Worm (Caenorhabditis elegans): Measurements from ENCODE around the gene dpy-8.

dpy-8 gene

DNA sequence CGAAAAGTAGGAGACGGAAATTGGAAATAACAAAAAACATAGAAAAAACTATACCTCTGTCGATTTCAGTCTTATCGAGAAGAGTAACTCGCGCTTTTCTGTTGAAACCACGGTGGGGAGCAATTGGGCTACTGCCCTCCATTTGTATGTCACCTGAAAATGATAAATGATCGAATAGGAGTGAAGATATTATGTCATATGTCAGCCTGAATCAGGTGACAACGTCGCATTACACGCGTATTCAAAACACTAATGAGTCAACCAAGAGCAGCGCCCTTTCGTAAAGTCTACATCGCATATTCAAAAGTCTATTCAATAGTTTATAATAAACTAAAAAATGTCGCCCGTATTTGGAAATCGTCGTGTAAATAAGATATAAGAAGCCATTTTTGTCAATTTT, 2.7 kb upstream of the dpy-8 start (continued):
- no peak for TF ChIP-seq lir-1 (GFP tag; conservative IDR thresholded peaks at IDR 0.05)

DNA sequence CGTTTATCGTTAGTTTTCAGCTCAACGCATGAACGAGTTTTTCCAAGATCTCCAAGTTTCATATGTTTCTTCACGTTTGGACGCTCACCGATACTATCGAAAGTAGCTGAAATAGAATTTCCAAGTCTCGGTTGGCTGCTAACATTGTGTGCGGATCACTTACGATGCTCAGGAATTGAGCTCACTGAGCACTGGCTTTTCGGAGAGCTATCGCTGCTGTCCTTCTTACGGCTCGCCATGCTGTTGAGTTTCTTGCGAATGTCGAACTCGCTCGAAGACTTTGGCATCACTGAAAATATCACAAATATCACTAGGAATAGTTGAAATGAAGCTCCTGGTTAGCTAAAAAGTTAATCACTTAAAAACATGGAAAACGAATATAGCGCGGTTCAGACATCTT, 1.6 kb upstream of the dpy-8 start:
- TF ChIP-seq mel-28 (tag; optimal IDR thresholded peaks at IDR 0.05; ENCODE audit: borderline replicate concordance), result no peak
- TF ChIP-seq T26A5.8 (tag; optimal IDR thresholded peaks at IDR 0.05), result no peak
- no peak for TF ChIP-seq K12H6.12 (tag; optimal IDR thresholded peaks at IDR 0.05)
- no peak for TF ChIP-seq F49E8.2 (tag; optimal IDR thresholded peaks at IDR 0.05; ENCODE audit: insufficient read depth)
- TF ChIP-seq ceh-27 (GFP tag; optimal IDR thresholded peaks at IDR 0.05), result no peak
- TF ChIP-seq ztf-3 (GFP tag; optimal IDR thresholded peaks at IDR 0.05), result no peak
- no peak for TF ChIP-seq athp-1 (tag; optimal IDR thresholded peaks at IDR 0.05)
- no peak for TF ChIP-seq hlh-12 (tag; optimal IDR thresholded peaks at IDR 0.05)
- TF ChIP-seq attf-5 (GFP tag; optimal IDR thresholded peaks at IDR 0.05), result no peak
- TF ChIP-seq let-526 (GFP tag; IDR thresholded peaks at IDR 0.05), result no peak
- TF ChIP-seq nfya-2 (GFP tag; IDR thresholded peaks at IDR 0.05), result no peak
- TF ChIP-seq tbp1 (GFP tag; optimal IDR thresholded peaks at IDR 0.05), result no peak

DNA sequence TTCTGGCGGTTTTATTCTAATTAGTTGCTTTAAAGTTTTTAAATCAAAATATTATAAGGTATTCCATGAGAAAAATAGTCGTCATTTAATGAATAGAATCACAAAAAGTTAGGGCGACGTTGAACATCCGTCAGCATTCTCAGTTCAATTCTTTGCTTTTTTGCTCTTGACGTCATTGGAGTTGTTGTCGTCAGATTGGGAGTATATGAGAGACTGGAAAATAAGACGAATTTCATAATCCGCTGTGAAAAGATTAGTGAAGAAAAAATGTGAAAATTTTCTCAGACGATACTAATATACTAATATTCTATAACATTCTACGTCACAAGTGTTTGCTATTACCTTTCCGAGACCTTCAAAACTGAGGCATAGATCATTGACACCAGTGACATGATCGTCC, 1.1 kb upstream of the dpy-8 start:
- TF ChIP-seq lsy-27 (tag; optimal IDR thresholded peaks at IDR 0.05; ENCODE audit: borderline replicate concordance, insufficient read depth), result no peak
- no peak for TF ChIP-seq egl-18 (GFP tag; IDR thresholded peaks at IDR 0.05)
- no peak for TF ChIP-seq ztf-25 (GFP tag; IDR thresholded peaks at IDR 0.05)
- no peak for TF ChIP-seq somi-1 (GFP tag; optimal IDR thresholded peaks at IDR 0.05)
- TF ChIP-seq mes-4 (tag; optimal IDR thresholded peaks at IDR 0.05), result no peak
- TF ChIP-seq ZK185.1 (tag; optimal IDR thresholded peaks at IDR 0.05; ENCODE audit: poor library complexity, severe bottlenecking), result no peak
- no peak for TF ChIP-seq akir-1 (GFP tag; optimal IDR thresholded peaks at IDR 0.05)
- no peak for TF ChIP-seq sdz-38 (tag; optimal IDR thresholded peaks at IDR 0.05)
- no peak for TF ChIP-seq sea-2 (GFP tag; IDR thresholded peaks at IDR 0.05)
- no peak for TF ChIP-seq chd-7 (tag; optimal IDR thresholded peaks at IDR 0.05)
- no peak for TF ChIP-seq aptf-2 (GFP tag; conservative IDR thresholded peaks at IDR 0.05)
- TF ChIP-seq him-1 (tag; optimal IDR thresholded peaks at IDR 0.05), result no peak
- TF ChIP-seq nfya-1 (tag; optimal IDR thresholded peaks at IDR 0.05; ENCODE audit: borderline replicate concordance, insufficient read depth), result no peak
- no peak for TF ChIP-seq ceh-100 (GFP tag; IDR thresholded peaks at IDR 0.05)
- TF ChIP-seq hmg-20 (GFP tag; IDR thresholded peaks at IDR 0.05), result no peak
- TF ChIP-seq attf-3 (GFP tag; conservative IDR thresholded peaks at IDR 0.05), result no peak
- TF ChIP-seq ztf-6 (GFP tag; IDR thresholded peaks at IDR 0.05), result no peak
- no peak for TF ChIP-seq ceh-91 (GFP tag; IDR thresholded peaks at IDR 0.05)

DNA sequence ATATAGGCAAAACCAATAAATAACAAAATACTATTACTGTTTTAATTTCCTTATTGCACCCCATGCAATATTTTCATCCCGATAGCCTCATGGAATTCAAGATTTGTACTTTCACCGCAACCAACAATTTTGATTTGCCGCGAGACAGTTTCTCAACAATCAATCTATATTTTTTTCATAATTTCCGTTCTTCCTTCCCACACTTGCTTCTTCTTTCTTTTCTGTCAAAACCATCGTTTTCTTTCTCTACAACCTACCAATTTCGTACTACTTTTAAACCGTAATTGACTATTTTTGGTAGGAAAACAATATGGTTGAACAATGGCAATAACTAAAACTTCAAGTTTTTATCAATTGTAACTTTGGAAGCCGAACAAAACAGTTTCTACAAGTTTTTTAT, 2.4 kb downstream of the dpy-8 start, which contains the start of gene C31H2.14:
C31H2.14 (plus strand) TSS at position 301 of the 400 bp plus-strand sequence.
- TF ChIP-seq lin-26 (GFP tag; IDR thresholded peaks at IDR 0.05) (no peak), F57C9.4 (tag; optimal IDR thresholded peaks at IDR 0.05) (no peak), B0336.3 (GFP tag; IDR thresholded peaks at IDR 0.05) (no peak), cebp-2 (GFP tag; IDR thresholded peaks at IDR 0.05) (no peak), rpc-1 (optimal IDR thresholded peaks at IDR 0.05) (no peak), rpc-1 (tag; optimal IDR thresholded peaks at IDR 0.05) (no peak), ztf-26 (tag; optimal IDR thresholded peaks at IDR 0.05) (no peak), nhr-90 (tag; optimal IDR thresholded peaks at IDR 0.05) (no peak), B0035.1 (tag; optimal IDR thresholded peaks at IDR 0.05) (no peak), fkh-3 (tag; optimal IDR thresholded peaks at IDR 0.05) (no peak), akir-1 (GFP tag; optimal IDR thresholded peaks at IDR 0.05) (no peak)

Data from whole organism, young adult.